Worm (Caenorhabditis elegans): ENCODE data around the gene npr-1.
A peak's percentile ranks its signal among the peaks of the same experiment; 100 is the strongest.

npr-1 gene

ce11 chrX:4813115-4813732, 43.4 kb upstream of the npr-1 start:
- TF ChIP-seq C34B4.2 (tag; optimal IDR thresholded peaks at IDR 0.05) (no peak), egl-13 (tag; optimal IDR thresholded peaks at IDR 0.05) (no peak), irx-1 (tag; optimal IDR thresholded peaks at IDR 0.05) (no peak), ceh-82 (tag; optimal IDR thresholded peaks at IDR 0.05) (no peak), ceh-8 (GFP tag; optimal IDR thresholded peaks at IDR 0.05) (no peak), unc-98 (GFP tag; IDR thresholded peaks at IDR 0.05) (no peak), sptf-1 (tag; optimal IDR thresholded peaks at IDR 0.05) (no peak), snu-23 (GFP tag; optimal IDR thresholded peaks at IDR 0.05) (peak; percentile 56), unc-62 (GFP tag; optimal IDR thresholded peaks at IDR 0.05) (no peak), efl-1 (optimal IDR thresholded peaks at IDR 0.05) (no peak), efl-1 (GFP tag; optimal IDR thresholded peaks at IDR 0.05 in 1 of 2) (no peak), nhr-47 (tag; optimal IDR thresholded peaks at IDR 0.05) (no peak), lin-14 (GFP tag; optimal IDR thresholded peaks at IDR 0.05) (peak; percentile 65), lsy-2 (tag; optimal IDR thresholded peaks at IDR 0.05) (no peak), tbx-2 (tag; optimal IDR thresholded peaks at IDR 0.05) (peak; percentile 17), lin-13 (GFP tag; optimal IDR thresholded peaks at IDR 0.05) (no peak), pag-3 (tag; optimal IDR thresholded peaks at IDR 0.05; ENCODE audit: borderline replicate concordance, insufficient read depth) (peak; percentile 80), unc-130 (tag; optimal IDR thresholded peaks at IDR 0.05) (no peak), lin-15B (tag; optimal IDR thresholded peaks at IDR 0.05) (no peak), nhr-71 (tag; optimal IDR thresholded peaks at IDR 0.05) (peak; percentile 54), isw-1 (GFP tag; IDR thresholded peaks at IDR 0.05) (no peak), nhr-85 (tag) (peak; percentile 87), hlh-17 (GFP tag; optimal IDR thresholded peaks at IDR 0.05; ENCODE audit: borderline replicate concordance) (no peak), sox-4 (tag; optimal IDR thresholded peaks at IDR 0.05) (no peak), C16A3.4 (tag; optimal IDR thresholded peaks at IDR 0.05) (no peak), fos-1 (tag; optimal IDR thresholded peaks at IDR 0.05) (no peak), sup-37 (GFP tag; optimal IDR thresholded peaks at IDR 0.05) (no peak), aha-1 (tag; optimal IDR thresholded peaks at IDR 0.05) (no peak), jun-1 (tag; optimal IDR thresholded peaks at IDR 0.05) (peak; percentile 2), lin-35 (GFP tag; optimal IDR thresholded peaks at IDR 0.05) (peak in 1 of 2 experiments; percentile 16), elt-3 (tag; optimal IDR thresholded peaks at IDR 0.05) (peak in 2 of 6 experiments; percentile 8 to 48), egl-27 (tag; optimal IDR thresholded peaks at IDR 0.05) (no peak), dpl-1 (GFP tag; optimal IDR thresholded peaks at IDR 0.05) (peak in 1 of 3 experiments; percentile 5), mdl-1 (tag; optimal IDR thresholded peaks at IDR 0.05) (peak in 1 of 2 experiments; percentile 37), nhr-90 (tag; optimal IDR thresholded peaks at IDR 0.05; ENCODE audit: poor library complexity) (peak; percentile 72), swsn-7 (tag; optimal IDR thresholded peaks at IDR 0.05) (peak; percentile 32), ces-1 (GFP tag; optimal IDR thresholded peaks at IDR 0.05) (no peak), efl-3 (GFP tag; optimal IDR thresholded peaks at IDR 0.05) (no peak), ztf-11 (tag; optimal IDR thresholded peaks at IDR 0.05) (peak in 1 of 2 experiments; percentile 2), blmp-1 (tag; optimal IDR thresholded peaks at IDR 0.05) (peak; percentile 58), F16B12.6 (tag; optimal IDR thresholded peaks at IDR 0.05) (no peak), C04F5.9 (tag; optimal IDR thresholded peaks at IDR 0.05) (no peak), elt-2 (tag; optimal IDR thresholded peaks at IDR 0.05) (no peak), nhr-11 (tag; optimal IDR thresholded peaks at IDR 0.05) (no peak), zip-4 (GFP tag; optimal IDR thresholded peaks at IDR 0.05) (no peak), ceh-90 (tag; optimal IDR thresholded peaks at IDR 0.05) (no peak), rnt-1 (tag; optimal IDR thresholded peaks at IDR 0.05) (no peak), fkh-10 (GFP tag; optimal IDR thresholded peaks at IDR 0.05) (no peak), nhr-20 (tag; optimal IDR thresholded peaks at IDR 0.05) (peak; percentile 54), tlp-1 (tag; optimal IDR thresholded peaks at IDR 0.05) (no peak), mab-9 (GFP tag; IDR thresholded peaks at IDR 0.05) (no peak), pax-3 (tag; optimal IDR thresholded peaks at IDR 0.05) (no peak)
